Fruit fly (Drosophila melanogaster) whole organism, prepupa: ENCODE results near the gene BOD1.

ENCODE experiments used
- Blimp-1 ChIP-seq: fragments of 200-800 bp; sonication (Bioruptor generic); optimal IDR thresholded peaks from 3 replicates; lab custom pipeline; 2017; ENCODE audit warnings: missing biosample characterization, missing genetic modification characterization, mild to moderate bottlenecking, moderate library complexity, missing genetic modification reagents
- CG10631 ChIP-seq: fragments of 200-800 bp; sonication (Bioruptor generic); optimal IDR thresholded peaks from 2 replicates; lab custom pipeline; 2016; ENCODE audit warnings: missing biosample characterization, missing genetic modification characterization
- CG11294 ChIP-seq: fragments of 200-800 bp; sonication (Bioruptor generic); IDR thresholded peaks from 2 replicates; pipeline ENCODE4 v1.3.6; 2022; ENCODE audit warnings: missing biosample characterization, missing genetic modification characterization
- CG11762 ChIP-seq: fragments of 200-800 bp; sonication (Bioruptor generic); optimal IDR thresholded peaks from 3 replicates; lab custom pipeline; 2016; ENCODE audit warnings: missing biosample characterization, missing genetic modification characterization; ENCODE audit not compliant: insufficient read depth
- CG11902 ChIP-seq: fragments of 200-800 bp; sonication (Bioruptor generic); optimal IDR thresholded peaks from 3 replicates; lab custom pipeline; 2016; ENCODE audit warnings: missing biosample characterization, missing genetic modification characterization
- CG1621 ChIP-seq: fragments of 200-800 bp; sonication (Bioruptor generic); optimal IDR thresholded peaks from 3 replicates; lab custom pipeline; 2018; ENCODE audit warnings: missing biosample characterization, mild to moderate bottlenecking, missing genetic modification characterization
- CG16779 ChIP-seq: fragments of 200-800 bp; sonication (Bioruptor generic); optimal IDR thresholded peaks from 3 replicates; lab custom pipeline; 2017; ENCODE audit warnings: missing biosample characterization, mild to moderate bottlenecking, missing genetic modification characterization
- CG3032 ChIP-seq: fragments of 200-800 bp; optimal IDR thresholded peaks from 2 replicates; lab custom pipeline; 2019; ENCODE audit warnings: missing biosample characterization, mild to moderate bottlenecking, missing genetic modification characterization, moderate library complexity
- CG31627 ChIP-seq: fragments of 200-800 bp; sonication (Bioruptor generic); optimal IDR thresholded peaks from 3 replicates; lab custom pipeline; 2016; ENCODE audit warnings: missing biosample characterization, missing genetic modification characterization
- CG32006 ChIP-seq: fragments of 200-800 bp; sonication (Bioruptor generic); optimal IDR thresholded peaks from 3 replicates; lab custom pipeline; 2017; ENCODE audit warnings: missing biosample characterization, mild to moderate bottlenecking, missing genetic modification characterization
- CG34406 ChIP-seq: fragments of 200-800 bp; sonication (Bioruptor generic); optimal IDR thresholded peaks from 3 replicates; lab custom pipeline; 2016; ENCODE audit warnings: missing biosample characterization, missing genetic modification characterization
- CG3919 ChIP-seq: fragments of 200-800 bp; sonication (Bioruptor generic); optimal IDR thresholded peaks from 3 replicates; lab custom pipeline; 2016; ENCODE audit warnings: missing biosample characterization, missing genetic modification characterization
- CG4318 ChIP-seq: fragments of 200-800 bp; sonication (Bioruptor generic); optimal IDR thresholded peaks from 3 replicates; lab custom pipeline; 2017; ENCODE audit warnings: missing biosample characterization, mild to moderate bottlenecking, missing genetic modification characterization
- CG6163 ChIP-seq: fragments of 200-800 bp; sonication (Bioruptor generic); IDR thresholded peaks from 3 replicates; pipeline ENCODE4 v1.3.6; 2022; ENCODE audit warnings: missing biosample characterization, missing genetic modification characterization
- CG6276 ChIP-seq: fragments of 200-800 bp; sonication (Bioruptor generic); optimal IDR thresholded peaks from 2 replicates; lab custom pipeline; 2017; ENCODE audit warnings: missing biosample characterization, mild to moderate bottlenecking, missing genetic modification characterization
- CG6792 ChIP-seq: fragments of 200-800 bp; sonication (Bioruptor generic); optimal IDR thresholded peaks from 3 replicates; lab custom pipeline; 2016; ENCODE audit warnings: missing biosample characterization, missing genetic modification characterization
- CG6808 ChIP-seq: fragments of 200-800 bp; sonication (Bioruptor generic); optimal IDR thresholded peaks from 3 replicates; lab custom pipeline; 2017; ENCODE audit warnings: missing biosample characterization, missing genetic modification characterization, mild to moderate bottlenecking, moderate library complexity, missing genetic modification reagents
- CG6854 ChIP-seq: fragments of 200-800 bp; sonication (Bioruptor generic); optimal IDR thresholded peaks from 2 replicates; lab custom pipeline; 2017; ENCODE audit warnings: missing biosample characterization, mild to moderate bottlenecking, missing genetic modification characterization
- CG7368 ChIP-seq: fragments of 200-800 bp; sonication (Bioruptor generic); optimal IDR thresholded peaks from 3 replicates; lab custom pipeline; 2016; ENCODE audit warnings: missing biosample characterization, missing genetic modification characterization
- CG8119 ChIP-seq: fragments of 200-800 bp; sonication (Bioruptor generic); IDR thresholded peaks from 3 replicates; pipeline ENCODE4 v1.3.6; 2022; ENCODE audit warnings: missing biosample characterization, missing genetic modification characterization
- CG8632 ChIP-seq: fragments of 200-800 bp; sonication (Bioruptor generic); optimal IDR thresholded peaks from 3 replicates; lab custom pipeline; 2016; ENCODE audit warnings: missing biosample characterization, missing genetic modification characterization
- CG9139 ChIP-seq: fragments of 200-800 bp; sonication (Bioruptor generic); optimal IDR thresholded peaks from 3 replicates; lab custom pipeline; 2017; ENCODE audit warnings: missing biosample characterization, mild to moderate bottlenecking, missing genetic modification characterization
- Eip75B ChIP-seq: fragments of 200-800 bp; sonication (Bioruptor generic); optimal IDR thresholded peaks from 3 replicates; lab custom pipeline; 2016; ENCODE audit warnings: missing biosample characterization, missing genetic modification characterization
- Eip93F ChIP-seq: fragments of 200-800 bp; sonication (Bioruptor generic); optimal IDR thresholded peaks from 2 replicates; lab custom pipeline; 2016; ENCODE audit warnings: missing biosample characterization, mild to moderate bottlenecking, missing genetic modification characterization
- Ets21C ChIP-seq: fragments of 200-800 bp; sonication (Bioruptor generic); optimal IDR thresholded peaks from 3 replicates; lab custom pipeline; 2016; ENCODE audit warnings: missing biosample characterization, missing genetic modification characterization
- Gug ChIP-seq: fragments of 200-800 bp; sonication (Bioruptor generic); IDR thresholded peaks from 2 replicates; pipeline ENCODE4 v1.3.6; 2022; ENCODE audit warnings: missing biosample characterization, missing genetic modification characterization
- Hr38 ChIP-seq: sonication (Bioruptor generic); optimal IDR thresholded peaks from 2 replicates; lab custom pipeline; 2016; ENCODE audit warnings: missing biosample characterization, missing genetic modification characterization
- Hr39 ChIP-seq: fragments of 200-800 bp; sonication (Bioruptor generic); optimal IDR thresholded peaks from 2 replicates; lab custom pipeline; 2016; ENCODE audit warnings: missing biosample characterization, missing genetic modification characterization
- Hr4 ChIP-seq: fragments of 200-800 bp; sonication (Bioruptor generic); optimal IDR thresholded peaks from 3 replicates; lab custom pipeline; 2016; ENCODE audit warnings: missing biosample characterization, missing genetic modification characterization
- Lpt ChIP-seq: fragments of 200-800 bp; sonication (Bioruptor generic); optimal IDR thresholded peaks from 3 replicates; lab custom pipeline; 2016; ENCODE audit warnings: missing biosample characterization, missing genetic modification characterization
- Met ChIP-seq: fragments of 200-800 bp; sonication (Bioruptor generic); optimal IDR thresholded peaks from 3 replicates; lab custom pipeline; 2016; ENCODE audit warnings: missing biosample characterization, missing genetic modification characterization
- OdsH ChIP-seq: fragments of 200-800 bp; sonication (Bioruptor generic); optimal IDR thresholded peaks from 3 replicates; lab custom pipeline; 2016; ENCODE audit warnings: missing biosample characterization, missing genetic modification characterization
- Smox ChIP-seq: fragments of 200-800 bp; sonication (Bioruptor generic); optimal IDR thresholded peaks from 3 replicates; lab custom pipeline; 2016; ENCODE audit warnings: missing biosample characterization, missing genetic modification characterization
- Sox102F ChIP-seq: fragments of 200-800 bp; sonication (Bioruptor generic); optimal IDR thresholded peaks from 2 replicates; lab custom pipeline; 2016; ENCODE audit warnings: missing biosample characterization, mild to moderate bottlenecking, missing genetic modification characterization
- Sox14 ChIP-seq: fragments of 200-800 bp; sonication (Bioruptor generic); optimal IDR thresholded peaks from 3 replicates; lab custom pipeline; 2016; ENCODE audit warnings: missing biosample characterization, missing genetic modification characterization
- Sox15 ChIP-seq: fragments of 200-800 bp; sonication (Bioruptor generic); optimal IDR thresholded peaks from 3 replicates; lab custom pipeline; 2016; ENCODE audit warnings: missing biosample characterization, missing genetic modification characterization
- achi ChIP-seq: fragments of 200-800 bp; sonication (Bioruptor generic); optimal IDR thresholded peaks from 3 replicates; lab custom pipeline; 2016; ENCODE audit warnings: missing biosample characterization, missing genetic modification characterization
- acj6 ChIP-seq: fragments of 200-800 bp; sonication (Bioruptor generic); optimal IDR thresholded peaks from 3 replicates; lab custom pipeline; 2016; ENCODE audit warnings: missing biosample characterization, missing genetic modification characterization
- dac ChIP-seq: fragments of 200-800 bp; sonication (Bioruptor generic); optimal IDR thresholded peaks from 2 replicates; lab custom pipeline; 2017; ENCODE audit warnings: missing biosample characterization, mild to moderate bottlenecking, missing genetic modification characterization
- eg ChIP-seq: fragments of 200-800 bp; sonication (Bioruptor generic); IDR thresholded peaks from 3 replicates; pipeline ENCODE4 v1.3.6; 2022; ENCODE audit warnings: missing biosample characterization, missing genetic modification characterization
- esn ChIP-seq: fragments of 200-800 bp; sonication (Bioruptor generic); optimal IDR thresholded peaks from 2 replicates; lab custom pipeline; 2016; ENCODE audit warnings: missing biosample characterization, mild to moderate bottlenecking, missing genetic modification characterization, moderate library complexity
- fd59A ChIP-seq: fragments of 200-800 bp; sonication (Bioruptor generic); optimal IDR thresholded peaks from 2 replicates; lab custom pipeline; 2017; ENCODE audit warnings: missing biosample characterization, mild to moderate bottlenecking, missing genetic modification characterization, missing genetic modification reagents
- fd85E ChIP-seq: fragments of 200-800 bp; sonication (Bioruptor generic); optimal IDR thresholded peaks from 3 replicates; lab custom pipeline; 2016; ENCODE audit warnings: missing biosample characterization, missing genetic modification characterization
- fkh ChIP-seq: fragments of 200-800 bp; sonication (Bioruptor generic); optimal IDR thresholded peaks from 3 replicates; lab custom pipeline; 2017; ENCODE audit warnings: missing biosample characterization, mild to moderate bottlenecking, missing genetic modification characterization, moderate library complexity
- lz ChIP-seq: fragments of 200-800 bp; sonication (Bioruptor generic); optimal IDR thresholded peaks from 3 replicates; lab custom pipeline; 2016; ENCODE audit warnings: missing biosample characterization, missing genetic modification characterization
- pdm3 ChIP-seq: fragments of 200-800 bp; sonication (Bioruptor generic); optimal IDR thresholded peaks from 3 replicates; lab custom pipeline; 2016; ENCODE audit warnings: missing biosample characterization, missing genetic modification characterization
- salr ChIP-seq, 2 experiments: fragments of 200-800 bp; sonication (Bioruptor generic); optimal IDR thresholded peaks; 3 replicates each; lab custom pipeline; 2016 to 2018; ENCODE audit warnings: missing biosample characterization in 2 of 2, missing genetic modification characterization in 2 of 2, mild to moderate bottlenecking in 1 of 2
- spab ChIP-seq: fragments of 200-800 bp; sonication (Bioruptor generic); optimal IDR thresholded peaks from 2 replicates; lab custom pipeline; 2017; ENCODE audit warnings: missing biosample characterization, mild to moderate bottlenecking, missing genetic modification characterization, missing genetic modification reagents
- ss ChIP-seq, 2 experiments: fragments of 200-800 bp; sonication (Bioruptor generic); optimal IDR thresholded peaks; 2 replicates in 1 of 2; 3 replicates in 1 of 2; lab custom pipeline; 2017 to 2018; ENCODE audit warnings: mild to moderate bottlenecking in 2 of 2, missing biosample characterization in 2 of 2, missing genetic modification characterization in 2 of 2, moderate library complexity in 1 of 2
- topi ChIP-seq: fragments of 200-800 bp; sonication (Bioruptor generic); optimal IDR thresholded peaks from 3 replicates; lab custom pipeline; 2016; ENCODE audit warnings: missing biosample characterization, missing genetic modification characterization
- vri ChIP-seq: fragments of 200-800 bp; sonication (Bioruptor generic); optimal IDR thresholded peaks from 3 replicates; lab custom pipeline; 2016; ENCODE audit warnings: missing biosample characterization, mild to moderate bottlenecking, missing genetic modification characterization

The BOD1 gene

dm6 chr3R:27916355-27917019, 21.6 kb upstream of the BOD1 start, which contains the start of the genes CG5003 and mRpS22:
Gene CG5003, minus strand, starts transcription at chr3R:27916516.
Gene mRpS22, plus strand, starts transcription at chr3R:27916908.
- TF ChIP-seq CG31627 (GFP tag; lab: Kevin White, UChicago): peak; percentile 65
- no peak for TF ChIP-seq CG1621 (tag; lab: Kevin White, UChicago)
- TF ChIP-seq Ets21C (GFP tag; lab: Kevin White, UChicago): peak; percentile 54
- no peak; the same call in 1 of the 2 replicates for TF ChIP-seq CG11294 (GFP tag; lab: Robert Waterston, UW)
- peak; percentile 49 for TF ChIP-seq Sox14 (GFP tag; lab: Kevin White, UChicago)
- peak; percentile 45 for TF ChIP-seq Sox15 (GFP tag; lab: Kevin White, UChicago)
- TF ChIP-seq salr (GFP tag; optimal IDR thresholded peaks at IDR 0.05; lab: Kevin White, UChicago): peak in 1 of 2 experiments; percentile 59
- peak; percentile 57 for TF ChIP-seq achi (GFP tag; lab: Kevin White, UChicago)
- TF ChIP-seq pdm3 (GFP tag; lab: Kevin White, UChicago): peak; percentile 56
- TF ChIP-seq CG6163: 0 out of 3 replicates have a peak, but pooled peaks have one; percentile 37
- peak; percentile 44 for TF ChIP-seq CG6808 (GFP tag; lab: Kevin White, UChicago)
- peak; percentile 29 for TF ChIP-seq CG6792
- TF ChIP-seq CG11902 (GFP tag; lab: Kevin White, UChicago): peak; percentile 52
- TF ChIP-seq Smox: peak; percentile 56
- no peak for TF ChIP-seq CG6854 (GFP tag; lab: Kevin White, UChicago)
- TF ChIP-seq CG6276 (GFP tag; lab: Kevin White, UChicago): no peak
- peak; percentile 54 for TF ChIP-seq Hr39
- TF ChIP-seq CG10631 (GFP tag; lab: Kevin White, UChicago): peak; percentile 79
- TF ChIP-seq CG34406 (GFP tag; lab: Kevin White, UChicago): peak; percentile 53
- TF ChIP-seq CG7368 (GFP tag; lab: Kevin White, UChicago): peak; percentile 33
- TF ChIP-seq CG8632: no peak
- peak; percentile 51 for TF ChIP-seq fkh (GFP tag; lab: Kevin White, UChicago)
- no peak for TF ChIP-seq vri (GFP tag; lab: Kevin White, UChicago)
- peak; percentile 59 for TF ChIP-seq lz
- peak in 1 of 2 experiments; percentile 52 for TF ChIP-seq ss (GFP tag; optimal IDR thresholded peaks at IDR 0.05; lab: Kevin White, UChicago)
- TF ChIP-seq CG3919 (GFP tag; lab: Kevin White, UChicago): peak; percentile 66
- peak; percentile 56 for TF ChIP-seq CG11762 (GFP tag; lab: Kevin White, UChicago)
- TF ChIP-seq esn: peak; percentile 74
- no peak for TF ChIP-seq CG8119 (GFP tag; lab: Robert Waterston, UW)
- 0 out of 3 replicates have a peak, but pooled peaks have one; percentile 50 for TF ChIP-seq eg
- no peak for TF ChIP-seq fd85E
- peak; percentile 60 for TF ChIP-seq Met (GFP tag; lab: Kevin White, UChicago)
- TF ChIP-seq CG32006: peak; percentile 66
- no peak for TF ChIP-seq CG9139 (GFP tag; lab: Kevin White, UChicago)
- no peak for TF ChIP-seq spab (GFP tag; lab: Kevin White, UChicago)
- TF ChIP-seq acj6 (GFP tag; lab: Kevin White, UChicago): peak; percentile 58
- no peak for TF ChIP-seq Blimp-1
- no peak for TF ChIP-seq dac (GFP tag; lab: Kevin White, UChicago)
- TF ChIP-seq Eip75B: peak; percentile 48
- TF ChIP-seq Sox102F (GFP tag; lab: Kevin White, UChicago): peak; percentile 46
- TF ChIP-seq CG3032 (tag; lab: Kevin White, UChicago): peak; percentile 61
- TF ChIP-seq Hr4: peak; percentile 67
- peak; percentile 68 for TF ChIP-seq OdsH (GFP tag; lab: Kevin White, UChicago)
- no peak for TF ChIP-seq CG16779 (tag; lab: Kevin White, UChicago)
- TF ChIP-seq Lpt (GFP tag; lab: Kevin White, UChicago): peak; percentile 11
- TF ChIP-seq Gug (GFP tag; lab: Robert Waterston, UW): peak; percentile 31; the same call in 1 of the 2 replicates
- TF ChIP-seq topi (GFP tag; lab: Kevin White, UChicago): peak; percentile 59
- no peak for TF ChIP-seq fd59A (GFP tag; lab: Kevin White, UChicago)
- peak; percentile 6 for TF ChIP-seq Eip93F (GFP tag; lab: Kevin White, UChicago)
- TF ChIP-seq Hr38 (GFP tag; lab: Kevin White, UChicago): no peak
- TF ChIP-seq CG4318: no peak
